Worm (Caenorhabditis elegans) whole organism, midembryonic: ENCODE data around the gene cey-4.

Experiments
- cog-1 ChIP-seq: sonication (generic microtip); optimal IDR thresholded peaks from 2 replicates; lab custom pipeline; 2016; ENCODE audit warnings: missing genetic modification characterization, missing compliant biosample characterization
- ztf-23 ChIP-seq: fragments of 200-800 bp; sonication (Bioruptor generic); IDR thresholded peaks from 2 replicates; pipeline ENCODE4 v1.3.6; 2022; ENCODE audit warnings: missing genetic modification reagents, missing genetic modification characterization, missing compliant biosample characterization

DNA sequence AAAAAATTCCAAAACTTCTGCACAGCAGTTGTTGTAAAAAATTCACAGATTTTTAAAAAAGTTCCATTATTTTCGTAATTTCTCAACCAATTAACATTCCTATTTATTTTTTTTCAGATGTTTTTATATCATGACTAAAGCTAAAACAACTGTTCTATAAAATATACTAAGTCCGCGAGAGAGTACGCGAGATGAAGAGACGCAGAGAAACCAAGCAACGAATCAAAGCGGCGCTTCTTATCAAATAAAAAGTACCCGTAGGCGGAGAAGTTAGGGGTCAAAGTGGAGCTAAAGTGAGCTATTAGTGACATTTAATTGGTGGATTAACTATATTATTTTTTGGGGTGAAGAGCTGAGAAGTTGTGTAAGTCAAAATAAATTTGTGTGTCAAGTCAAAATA is 35.9 kb downstream of the cey-4 start, which contains the start of gene sbsp-1:
- TF ChIP-seq cog-1 (tag; lab: Kevin White, UChicago) (no peak), ztf-23 (GFP tag; lab: Robert Waterston, UW) (no peak)
